Fruit fly (Drosophila melanogaster): Measurements from ENCODE around the gene DIP-iota.
A peak's percentile ranks its signal among the peaks of the same experiment; 100 is the strongest.

The DIP-iota gene

dm6 chr2L:6644421-6645059 lies 23.0 kb upstream of the DIP-iota start (continued):
- TF ChIP-seq Ets96B (tag; optimal IDR thresholded peaks at IDR 0.05) (no peak), CG34406 (GFP tag; optimal IDR thresholded peaks at IDR 0.05) (no peak), CG16779 (tag; optimal IDR thresholded peaks at IDR 0.05) (peak; percentile 45), lz (GFP tag; optimal IDR thresholded peaks at IDR 0.05) (no peak), CG31627 (GFP tag; optimal IDR thresholded peaks at IDR 0.05) (no peak), CG7368 (GFP tag; optimal IDR thresholded peaks at IDR 0.05) (no peak), eg (GFP tag; IDR thresholded peaks at IDR 0.05) (no peak), CG1621 (tag; optimal IDR thresholded peaks at IDR 0.05) (no peak), CG10669 (GFP tag; optimal IDR thresholded peaks at IDR 0.05) (no peak), Hr39 (GFP tag; optimal IDR thresholded peaks at IDR 0.05) (no peak), Gug (GFP tag; IDR thresholded peaks at IDR 0.05) (no peak), Smox (GFP tag; optimal IDR thresholded peaks at IDR 0.05) (no peak), fkh (GFP tag; optimal IDR thresholded peaks at IDR 0.05) (peak; percentile 43), dac (GFP tag; optimal IDR thresholded peaks at IDR 0.05) (no peak), net (GFP tag; optimal IDR thresholded peaks at IDR 0.05) (no peak), Lpt (GFP tag; optimal IDR thresholded peaks at IDR 0.05) (no peak), CG8319 (GFP tag; optimal IDR thresholded peaks at IDR 0.05) (no peak), CG3032 (tag; optimal IDR thresholded peaks at IDR 0.05) (no peak), fd85E (GFP tag; optimal IDR thresholded peaks at IDR 0.05) (no peak), CG3919 (GFP tag; optimal IDR thresholded peaks at IDR 0.05) (no peak), ss (GFP tag; optimal IDR thresholded peaks at IDR 0.05) (peak in 1 of 2 experiments; percentile 52), CG4318 (GFP tag; optimal IDR thresholded peaks at IDR 0.05) (no peak), Eip78C (GFP tag) (peak; percentile 75)

- peak; percentile 42 for TF ChIP-seq svp (GFP tag)
- TF ChIP-seq fkh (GFP tag; optimal IDR thresholded peaks at IDR 0.05) = peak; percentile 81
- TF ChIP-seq CG6808 (GFP tag; optimal IDR thresholded peaks at IDR 0.05) = no peak
- no peak for TF ChIP-seq dac (GFP tag; optimal IDR thresholded peaks at IDR 0.05)
- TF ChIP-seq vri (GFP tag; optimal IDR thresholded peaks at IDR 0.05) = peak; percentile 39
- no peak for TF ChIP-seq CG3919 (GFP tag; optimal IDR thresholded peaks at IDR 0.05)
- TF ChIP-seq salr (GFP tag; optimal IDR thresholded peaks at IDR 0.05) = no peak
- no peak for TF ChIP-seq CG10669 (GFP tag; optimal IDR thresholded peaks at IDR 0.05)
- TF ChIP-seq esn (GFP tag; optimal IDR thresholded peaks at IDR 0.05) = peak; percentile 9
- TF ChIP-seq Eip93F (GFP tag; optimal IDR thresholded peaks at IDR 0.05) = peak; percentile 14
- TF ChIP-seq ss (GFP tag; optimal IDR thresholded peaks at IDR 0.05) = no peak
These were observed 21.8 kb upstream of the DIP-iota start for dm6 chr2L:6643218-6643756.

- TF ChIP-seq CG11762 (GFP tag; optimal IDR thresholded peaks at IDR 0.05; ENCODE audit: insufficient read depth) (no peak), svp (GFP tag) (peak; percentile 12), CG8119 (GFP tag; IDR thresholded peaks at IDR 0.05) (no peak)
These were observed 10.8 kb upstream of the DIP-iota start, which contains the start of gene Oatp26F for dm6 chr2L:6632307-6632706. TSS of gene Oatp26F (minus strand) at chr2L:6632407.

- peak; percentile 72 for TF ChIP-seq vri (GFP tag; optimal IDR thresholded peaks at IDR 0.05)
- no peak for TF ChIP-seq svp (GFP tag)
- no peak for TF ChIP-seq Hr4 (GFP tag; optimal IDR thresholded peaks at IDR 0.05)
- no peak for TF ChIP-seq Met (GFP tag; optimal IDR thresholded peaks at IDR 0.05)
- no peak for TF ChIP-seq CG3032 (tag; optimal IDR thresholded peaks at IDR 0.05)
These were observed 1.2 kb upstream of the DIP-iota start, which contains the start of gene CG34345 for dm6 chr2L:6622642-6623162. TSS of gene CG34345 (plus strand) at chr2L:6623112.

All from whole organism, prepupa.